Fruit fly (Drosophila melanogaster) Kc167 (cell line): ENCODE measurements around the gene CG13894.

Experiments used
- Myc ChIP-seq: fragments of >200 bp; optimal IDR thresholded peaks from 2 replicates; lab custom pipeline; 2017; ENCODE audit warnings: missing external identifiers
- Sin3A ChIP-seq: fragments of >200 bp; optimal IDR thresholded peaks from 2 replicates; lab custom pipeline; 2018; ENCODE audit warnings: missing external identifiers
- h ChIP-seq: fragments of >200 bp; optimal IDR thresholded peaks from 3 replicates; lab custom pipeline; 2018; ENCODE audit warnings: missing external identifiers
- insv ChIP-seq: fragments of >200 bp; optimal IDR thresholded peaks from 3 replicates; lab custom pipeline; 2018; ENCODE audit warnings: missing external identifiers
- psq ChIP-seq: fragments of >200 bp; optimal IDR thresholded peaks from 2 replicates; lab custom pipeline; 2017; ENCODE audit warnings: missing external identifiers
- ttk ChIP-seq: sonication (Bioruptor generic); optimal IDR thresholded peaks from 2 replicates; lab custom pipeline; 2017; ENCODE audit warnings: missing external identifiers

CG13894 gene

dm6 chr3L:699368-700150, 615 bp upstream of the CG13894 start:
- TF ChIP-seq ttk = no peak
- no peak for TF ChIP-seq insv
- TF ChIP-seq Myc (lab: Kevin White, UChicago) = no peak
- TF ChIP-seq h (lab: Kevin White, UChicago) = no peak
- TF ChIP-seq psq (lab: Kevin White, UChicago) = no peak
- no peak for TF ChIP-seq Sin3A (lab: Kevin White, UChicago)

dm6 chr3L:697724-698123, 1.2 kb downstream of the CG13894 start:
- TF ChIP-seq psq (lab: Kevin White, UChicago) (no peak), Sin3A (lab: Kevin White, UChicago) (no peak), Myc (lab: Kevin White, UChicago) (no peak), h (lab: Kevin White, UChicago) (no peak), ttk (no peak), insv (no peak)

dm6 chr3L:697055-697427, 1.9 kb downstream of the CG13894 start:
- no peak for TF ChIP-seq psq (lab: Kevin White, UChicago)

dm6 chr3L:696404-697054, 2.4 kb downstream of the CG13894 start:
- no peak for TF ChIP-seq ttk
- no peak for TF ChIP-seq Myc (lab: Kevin White, UChicago)
- no peak for TF ChIP-seq insv
- TF ChIP-seq Sin3A (lab: Kevin White, UChicago) = no peak
- no peak for TF ChIP-seq h (lab: Kevin White, UChicago)
- no peak for TF ChIP-seq psq (lab: Kevin White, UChicago)

dm6 chr3L:695510-695909, 3.4 kb downstream of the CG13894 start:
- TF ChIP-seq ttk = no peak
- TF ChIP-seq insv = no peak
- no peak for TF ChIP-seq h (lab: Kevin White, UChicago)

- no peak for TF ChIP-seq Sin3A (lab: Kevin White, UChicago)
- TF ChIP-seq h (lab: Kevin White, UChicago) = no peak
- TF ChIP-seq ttk = no peak
- TF ChIP-seq psq (lab: Kevin White, UChicago) = no peak
- TF ChIP-seq insv = no peak
- no peak for TF ChIP-seq Myc (lab: Kevin White, UChicago)
Measured at dm6 chr3L:692699-693098, 6.2 kb downstream of the CG13894 start, which contains the start of gene Vti1a. TSS of gene Vti1a (minus strand) at chr3L:692919.

- no peak for TF ChIP-seq Myc (lab: Kevin White, UChicago)
- TF ChIP-seq Sin3A (lab: Kevin White, UChicago) = no peak
- no peak for TF ChIP-seq psq (lab: Kevin White, UChicago)
- no peak for TF ChIP-seq h (lab: Kevin White, UChicago)
- TF ChIP-seq ttk = no peak
- no peak for TF ChIP-seq insv
Measured at dm6 chr3L:690031-690686, 8.8 kb downstream of the CG13894 start, which contains the start of the genes CG32483 and RabX6. TSS of gene CG32483 (minus strand) at chr3L:690081. TSS of gene RabX6 (plus strand) at chr3L:690517.

- TF ChIP-seq ttk (no peak), psq (lab: Kevin White, UChicago) (no peak), insv (no peak), Myc (lab: Kevin White, UChicago) (no peak), h (lab: Kevin White, UChicago) (no peak), Sin3A (lab: Kevin White, UChicago) (no peak)
Measured at dm6 chr3L:687858-688257, 11.1 kb downstream of the CG13894 start, which contains the start of gene hiro. TSS of gene hiro (minus strand) at chr3L:687958.

dm6 chr3L:685441-685804, 13.5 kb downstream of the CG13894 start, which contains the start of gene ebd1:
TSS of gene ebd1 (minus strand) at chr3L:685549.
- no peak for TF ChIP-seq Sin3A (lab: Kevin White, UChicago)
- no peak for TF ChIP-seq ttk
- no peak for TF ChIP-seq h (lab: Kevin White, UChicago)
- no peak for TF ChIP-seq psq (lab: Kevin White, UChicago)
- TF ChIP-seq Myc (lab: Kevin White, UChicago) = no peak

- no peak for TF ChIP-seq Myc (lab: Kevin White, UChicago)
- no peak for TF ChIP-seq psq (lab: Kevin White, UChicago)
- no peak for TF ChIP-seq h (lab: Kevin White, UChicago)
- no peak for TF ChIP-seq insv
- TF ChIP-seq ttk = no peak
- no peak for TF ChIP-seq Sin3A (lab: Kevin White, UChicago)
Measured at dm6 chr3L:684749-685440, 14.0 kb downstream of the CG13894 start.

- no peak for TF ChIP-seq insv
- TF ChIP-seq h (lab: Kevin White, UChicago) = no peak
- no peak for TF ChIP-seq psq (lab: Kevin White, UChicago)
- TF ChIP-seq ttk = no peak
- TF ChIP-seq Myc (lab: Kevin White, UChicago) = no peak
- no peak for TF ChIP-seq Sin3A (lab: Kevin White, UChicago)
Measured at dm6 chr3L:682420-682882, 16.5 kb downstream of the CG13894 start, which contains the start of gene CG3386. TSS of gene CG3386 (minus strand) at chr3L:682470.
